Worm (Caenorhabditis elegans): ENCODE results near the gene mrpl-11.

mrpl-11 gene

DNA sequence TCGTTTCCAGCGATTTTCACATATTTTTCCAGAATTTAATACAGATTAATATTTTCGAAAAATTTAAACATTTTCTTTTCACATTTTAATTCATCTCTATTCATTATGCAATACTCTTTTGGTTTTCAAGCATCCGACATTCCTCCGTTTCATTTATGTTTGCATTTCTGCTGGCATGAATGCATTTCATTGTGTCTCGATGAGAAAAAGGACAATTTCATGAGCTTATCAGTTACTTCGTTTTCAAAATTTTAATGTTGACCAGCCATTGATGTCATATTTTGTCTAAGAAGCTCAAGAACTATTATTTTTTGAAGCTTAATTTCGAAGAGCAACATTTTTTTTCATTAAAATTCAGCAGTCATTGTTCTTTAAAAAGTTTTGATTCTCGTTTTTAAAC is 1.1 kb downstream of the mrpl-11 start:
- TF ChIP-seq ceh-82 (tag; optimal IDR thresholded peaks at IDR 0.05) (no peak), peb-1 (tag; optimal IDR thresholded peaks at IDR 0.05) (no peak), ztf-4 (tag; optimal IDR thresholded peaks at IDR 0.05) (no peak), lin-13 (GFP tag; optimal IDR thresholded peaks at IDR 0.05) (no peak), fos-1 (tag; optimal IDR thresholded peaks at IDR 0.05) (peak; percentile 47), elt-3 (tag; optimal IDR thresholded peaks at IDR 0.05) (no peak), unc-39 (tag; optimal IDR thresholded peaks at IDR 0.05) (no peak), nhr-23 (tag; optimal IDR thresholded peaks at IDR 0.05) (no peak)

DNA sequence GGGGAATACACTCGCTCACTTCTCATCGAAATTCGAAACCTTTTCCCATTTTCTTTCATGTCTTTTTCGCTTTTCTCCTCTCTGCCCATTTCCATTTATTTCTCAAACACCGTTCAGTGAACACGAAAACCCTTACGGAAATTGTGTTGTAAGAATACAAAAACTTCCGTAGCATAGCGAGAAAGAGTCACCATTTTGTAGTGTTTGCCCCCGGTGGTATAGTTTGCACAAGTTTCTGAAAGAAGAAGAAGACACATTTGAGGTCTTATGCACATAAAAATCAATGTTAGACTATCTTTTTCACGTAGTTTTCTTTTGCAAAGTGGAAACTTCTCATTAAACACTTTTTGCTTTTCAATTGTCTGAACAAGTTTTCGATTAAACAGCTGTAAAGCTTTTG is 1.7 kb downstream of the mrpl-11 start:
- TF ChIP-seq nhr-23 (tag; optimal IDR thresholded peaks at IDR 0.05) (no peak), skn-1 (tag; optimal IDR thresholded peaks at IDR 0.05) (no peak), elt-3 (tag; optimal IDR thresholded peaks at IDR 0.05) (no peak), nhr-12 (tag; optimal IDR thresholded peaks at IDR 0.05) (no peak), sem-4 (tag; optimal IDR thresholded peaks at IDR 0.05) (no peak)

DNA sequence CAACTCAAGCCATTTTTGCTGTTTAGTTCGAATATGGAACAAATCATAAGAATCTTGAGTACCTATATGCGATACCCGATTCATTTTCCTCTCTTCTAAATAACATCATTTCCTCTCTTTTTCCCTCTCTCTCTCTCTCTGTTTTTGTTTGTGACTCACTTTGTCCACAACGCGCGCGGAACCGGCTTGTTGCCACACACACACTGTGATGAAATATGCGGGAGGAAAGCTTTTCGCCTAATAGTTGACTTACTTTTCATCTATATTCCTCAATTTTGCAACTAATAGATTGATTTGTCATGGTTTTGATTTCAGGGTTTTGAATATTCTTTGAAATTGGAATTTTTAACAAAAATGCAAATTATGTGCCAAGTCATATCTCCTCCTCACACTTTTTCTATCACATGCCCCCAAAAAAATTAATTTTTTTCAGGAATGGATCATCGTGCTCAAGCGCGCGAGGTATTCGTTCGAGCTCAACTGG is 2.4 kb downstream of the mrpl-11 start, which contains the start of gene hipr-1:
TSS of gene hipr-1 (plus strand) at position 434 of the 484 bp plus-strand sequence.
- TF ChIP-seq fos-1 (tag; optimal IDR thresholded peaks at IDR 0.05) (peak; percentile 9), R02D3.7 (tag; optimal IDR thresholded peaks at IDR 0.05) (no peak), unc-55 (GFP tag; optimal IDR thresholded peaks at IDR 0.05) (peak; percentile 12), nhr-23 (tag; optimal IDR thresholded peaks at IDR 0.05) (no peak)

DNA sequence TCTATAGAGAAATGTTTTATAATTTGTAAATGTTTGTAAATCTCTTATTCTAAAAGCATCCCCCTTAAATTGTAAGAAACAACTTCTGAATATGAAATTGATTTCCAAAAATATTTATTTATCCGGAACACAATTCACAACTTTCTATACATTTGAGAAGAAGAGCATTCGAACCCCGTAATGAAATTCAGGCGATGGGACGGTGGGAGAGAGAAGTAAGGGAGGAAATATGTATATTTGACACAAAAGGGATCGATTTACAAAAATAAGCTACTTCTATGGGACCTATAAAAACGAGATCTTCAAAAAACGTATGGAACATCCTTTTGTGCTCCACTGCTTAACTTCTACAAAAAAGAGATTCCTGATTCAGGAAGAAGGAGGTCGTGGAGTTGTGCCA is 7.8 kb downstream of the mrpl-11 start:
- TF ChIP-seq nhr-21 (tag; optimal IDR thresholded peaks at IDR 0.05) (no peak), elt-3 (tag; optimal IDR thresholded peaks at IDR 0.05) (no peak), nhr-11 (tag; optimal IDR thresholded peaks at IDR 0.05) (no peak), ztf-11 (tag; optimal IDR thresholded peaks at IDR 0.05) (no peak), sma-9 (GFP tag; optimal IDR thresholded peaks at IDR 0.05) (no peak), sma-9 (tag; optimal IDR thresholded peaks at IDR 0.05) (no peak), peb-1 (tag; optimal IDR thresholded peaks at IDR 0.05) (no peak), nhr-77 (tag; optimal IDR thresholded peaks at IDR 0.05) (no peak), ztf-1 (GFP tag; conservative IDR thresholded peaks at IDR 0.05) (no peak), alr-1 (tag; optimal IDR thresholded peaks at IDR 0.05) (no peak), ama-1 (optimal IDR thresholded peaks at IDR 0.05) (no peak), aly-2 (tag; optimal IDR thresholded peaks at IDR 0.05) (no peak), ceh-82 (tag; optimal IDR thresholded peaks at IDR 0.05) (no peak), nhr-6 (tag; optimal IDR thresholded peaks at IDR 0.05) (no peak), mbf-1 (tag; optimal IDR thresholded peaks at IDR 0.05) (no peak), C34F6.9 (tag; optimal IDR thresholded peaks at IDR 0.05) (no peak), elt-1 (tag; optimal IDR thresholded peaks at IDR 0.05) (no peak), crh-2 (tag; optimal IDR thresholded peaks at IDR 0.05) (no peak), lsy-2 (tag; optimal IDR thresholded peaks at IDR 0.05) (no peak), ZK546.5 (tag; optimal IDR thresholded peaks at IDR 0.05) (no peak), fos-1 (tag; optimal IDR thresholded peaks at IDR 0.05) (no peak)

DNA sequence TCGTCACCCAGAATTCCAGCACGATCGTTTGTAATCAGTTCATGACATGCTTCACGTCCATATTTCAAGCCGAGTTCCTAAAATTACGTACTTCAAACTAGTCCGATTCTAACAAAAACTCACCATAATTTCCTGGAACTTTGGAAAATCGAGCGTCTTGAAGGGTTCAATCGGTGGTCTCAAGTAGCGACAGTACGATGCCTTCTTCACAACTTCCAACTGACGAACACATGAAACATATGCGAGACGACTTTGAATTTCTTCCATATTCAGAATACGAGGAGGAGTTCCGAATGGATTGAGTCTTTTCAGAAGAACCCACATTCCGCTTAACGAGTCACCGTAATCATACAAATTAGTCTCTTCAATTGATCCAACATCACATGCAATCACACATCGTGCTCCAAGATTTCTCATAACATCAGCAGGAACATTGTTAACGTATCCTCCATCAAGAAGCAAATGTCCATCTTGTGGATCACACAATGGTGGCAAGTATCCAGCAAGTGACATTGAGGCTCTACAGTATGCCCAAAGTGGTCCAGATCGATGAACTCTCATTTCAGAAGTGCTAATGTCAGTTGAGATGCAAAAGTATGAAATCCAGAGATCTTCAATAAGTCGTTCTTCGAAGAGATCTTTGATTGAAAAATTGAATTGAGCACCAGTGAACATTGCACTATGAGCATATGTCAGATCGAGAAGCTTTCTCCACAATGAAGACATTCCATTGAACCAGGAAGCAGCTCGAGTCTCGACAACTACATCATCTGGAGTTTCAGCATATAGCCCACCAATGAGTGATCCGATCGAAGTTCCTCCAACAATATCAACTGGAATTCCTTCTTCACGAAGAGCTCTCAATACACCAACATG is 8.8 kb downstream of the mrpl-11 start:
- no peak for TF ChIP-seq dmd-4 (tag; optimal IDR thresholded peaks at IDR 0.05)
- TF ChIP-seq alr-1 (tag; optimal IDR thresholded peaks at IDR 0.05): no peak
- no peak for TF ChIP-seq nhr-6 (tag; optimal IDR thresholded peaks at IDR 0.05)
- no peak for TF ChIP-seq ceh-82 (tag; optimal IDR thresholded peaks at IDR 0.05)
- no peak for TF ChIP-seq ztf-1 (GFP tag; conservative IDR thresholded peaks at IDR 0.05)
- no peak for TF ChIP-seq elt-3 (tag; optimal IDR thresholded peaks at IDR 0.05)
- no peak for TF ChIP-seq ama-1 (optimal IDR thresholded peaks at IDR 0.05)
- no peak for TF ChIP-seq unc-39 (tag; optimal IDR thresholded peaks at IDR 0.05)
- TF ChIP-seq F13H6.1 (tag; optimal IDR thresholded peaks at IDR 0.05): no peak
- TF ChIP-seq zag-1 (tag; optimal IDR thresholded peaks at IDR 0.05): no peak
- no peak for TF ChIP-seq unc-55 (GFP tag; optimal IDR thresholded peaks at IDR 0.05)
- TF ChIP-seq fos-1 (tag; optimal IDR thresholded peaks at IDR 0.05): no peak
- TF ChIP-seq ceh-16 (tag; optimal IDR thresholded peaks at IDR 0.05): no peak

Data from whole organism, L2 larva.